Fruit fly (Drosophila melanogaster) S2 (cell line): ENCODE data around the gene CG13999.

Source experiments
- CG8478 ChIP-seq: fragments of >200 bp; optimal IDR thresholded peaks from 2 replicates; lab custom pipeline; 2018
- CTCF ChIP-seq, 2 experiments: fragments of >200 bp; optimal IDR thresholded peaks; 2 replicates each; lab custom pipeline; 2018

The CG13999 gene

DNA sequence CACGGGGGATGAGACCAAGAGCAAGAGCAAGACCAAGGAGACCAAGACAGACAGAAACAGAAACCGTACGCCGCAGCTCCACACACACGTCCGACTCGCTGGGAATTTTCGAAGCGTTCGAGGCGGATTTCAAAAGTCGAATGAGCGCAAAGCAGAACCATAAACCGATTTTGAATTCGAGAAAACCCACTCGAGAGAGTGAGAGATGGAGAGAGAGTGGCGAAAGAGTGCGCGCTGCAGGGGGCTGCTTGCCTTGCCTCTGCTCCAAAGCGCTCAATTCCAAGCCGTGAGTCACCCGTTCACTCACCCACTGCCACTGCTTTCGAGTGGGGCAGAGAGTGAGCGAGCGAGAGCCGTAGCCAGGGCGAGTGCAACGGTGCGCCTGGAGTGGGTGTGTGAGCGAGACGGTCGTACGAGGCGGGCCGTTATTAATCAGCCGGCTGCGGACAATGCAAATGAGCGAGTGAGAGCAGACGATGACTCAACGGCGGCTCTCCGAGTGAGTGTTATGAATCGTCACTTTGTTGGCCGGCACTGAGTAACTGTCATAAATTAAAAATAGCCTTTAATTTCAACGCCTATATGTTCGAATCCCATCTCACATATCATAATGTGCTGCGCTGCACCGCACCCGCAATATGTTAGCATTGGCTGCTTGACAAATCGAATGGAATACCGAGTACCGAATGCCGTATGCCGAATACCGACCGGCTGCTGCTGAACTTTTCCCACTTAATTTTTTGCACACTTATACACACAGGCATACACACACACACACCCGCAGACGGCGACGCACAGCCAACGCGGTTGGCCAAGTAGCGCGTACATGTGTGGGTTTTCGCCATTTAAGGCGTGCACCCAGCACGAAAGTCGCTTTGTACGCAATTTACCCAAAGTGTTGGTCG is 23.9 kb upstream of the CG13999 start:
- TF ChIP-seq CTCF (optimal IDR thresholded peaks at IDR 0.05; lab: Kevin White, UChicago) (no peak), CG8478 (lab: Kevin White, UChicago) (no peak)

DNA sequence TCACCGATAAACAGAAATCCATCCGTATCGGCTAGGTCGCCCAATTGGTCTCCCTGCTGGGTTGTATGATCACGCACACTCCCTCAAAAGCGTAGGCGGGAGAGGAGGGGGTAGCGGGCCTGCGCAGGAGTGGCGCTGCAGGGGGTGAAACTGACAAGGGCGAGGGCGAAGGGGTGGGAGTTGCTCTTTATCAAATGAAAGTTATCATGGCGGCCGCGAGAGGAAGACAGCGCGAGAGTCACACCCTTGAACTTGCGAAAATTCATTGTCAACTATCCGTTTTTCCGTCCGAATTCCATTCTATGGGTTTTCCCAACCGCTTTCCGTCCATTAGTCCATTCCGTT is 22.8 kb upstream of the CG13999 start:
- TF ChIP-seq CTCF (optimal IDR thresholded peaks at IDR 0.05; lab: Kevin White, UChicago) (no peak), CG8478 (lab: Kevin White, UChicago) (no peak)

DNA sequence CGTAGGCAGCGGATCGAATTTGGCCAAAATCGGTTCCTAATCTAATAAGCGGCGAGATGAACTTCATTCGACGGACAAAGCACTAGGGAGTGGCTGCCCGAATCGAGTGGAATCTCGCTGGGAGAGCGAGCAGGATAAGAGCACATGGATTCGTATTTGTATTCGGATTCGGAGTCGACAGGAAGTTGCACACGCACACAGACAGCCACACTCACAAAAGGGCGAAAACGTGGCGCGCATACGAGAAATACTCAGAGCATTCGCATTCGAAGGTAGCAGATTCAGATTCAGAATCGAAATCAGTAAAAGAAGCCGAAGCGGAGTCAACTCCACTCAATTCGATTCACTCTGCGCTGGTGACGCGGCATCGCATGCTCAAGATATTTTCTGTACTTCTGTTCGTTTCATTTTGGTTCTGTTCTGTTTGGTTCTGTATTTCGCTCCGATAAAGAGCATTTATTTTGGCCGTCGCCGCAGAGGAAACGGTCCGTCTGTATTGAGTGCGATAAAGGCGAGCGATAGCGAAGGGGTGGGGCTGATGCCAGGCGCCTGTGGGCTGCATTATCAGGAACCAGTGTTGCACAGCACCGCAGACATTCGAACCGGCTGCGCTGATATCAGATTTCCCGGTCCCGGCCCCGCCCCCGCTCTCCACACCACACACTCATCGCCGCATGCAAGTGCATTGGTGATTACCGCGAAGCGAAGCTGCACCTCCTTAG is 22.2 kb upstream of the CG13999 start:
- TF ChIP-seq CG8478 (lab: Kevin White, UChicago) (no peak), CTCF (optimal IDR thresholded peaks at IDR 0.05; lab: Kevin White, UChicago) (no peak)

DNA sequence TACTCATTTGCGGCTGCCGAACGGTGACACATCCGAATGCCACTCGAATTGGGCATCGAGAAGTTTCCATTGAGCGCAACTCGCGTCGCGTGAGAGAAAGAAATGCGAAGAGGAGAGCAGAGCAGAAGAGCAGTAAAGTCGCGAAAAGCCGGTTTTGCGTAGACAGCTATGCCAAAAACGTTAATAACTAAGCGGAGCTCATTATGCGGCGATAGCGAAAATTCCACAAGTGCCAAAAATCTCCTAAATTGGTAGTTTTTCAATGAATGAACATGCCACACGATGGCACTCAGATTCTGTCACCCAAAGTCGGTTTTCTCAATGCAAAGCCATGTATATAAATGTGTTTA is 21.4 kb upstream of the CG13999 start:
- TF ChIP-seq CTCF (optimal IDR thresholded peaks at IDR 0.05; lab: Kevin White, UChicago), result no peak
- TF ChIP-seq CG8478 (lab: Kevin White, UChicago), result no peak

DNA sequence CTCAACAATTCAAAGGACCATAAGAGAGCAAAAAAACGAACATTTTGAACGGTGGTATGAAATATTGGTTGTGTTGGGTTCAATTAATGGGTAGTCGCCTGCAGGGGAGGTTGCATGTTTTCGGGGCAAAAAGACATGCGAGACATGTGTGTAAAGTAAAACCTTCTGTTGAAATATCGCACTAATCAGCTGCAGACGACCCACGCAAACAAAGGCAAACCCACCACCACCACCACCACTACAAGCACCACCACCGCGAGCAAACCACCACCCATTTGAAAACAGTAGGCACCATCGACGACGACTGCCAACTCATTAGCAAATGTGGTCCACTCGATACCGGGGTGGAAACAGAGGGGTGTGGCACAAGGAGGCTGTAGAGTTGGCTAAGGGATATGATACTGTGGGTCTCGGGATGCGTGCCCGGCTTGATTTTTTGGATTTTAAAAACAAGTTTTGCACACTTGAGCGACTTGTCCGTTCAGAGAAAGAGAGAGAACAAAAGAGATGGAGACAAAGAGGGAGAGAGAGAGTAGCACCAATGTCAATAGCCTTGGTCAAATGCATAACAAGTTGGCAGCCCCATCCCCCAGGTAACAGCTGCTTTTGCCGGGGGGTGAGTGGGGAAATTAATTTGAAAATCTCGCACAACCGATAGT is 20.9 kb upstream of the CG13999 start:
- TF ChIP-seq CTCF (optimal IDR thresholded peaks at IDR 0.05; lab: Kevin White, UChicago), result no peak
- TF ChIP-seq CG8478 (lab: Kevin White, UChicago), result no peak

DNA sequence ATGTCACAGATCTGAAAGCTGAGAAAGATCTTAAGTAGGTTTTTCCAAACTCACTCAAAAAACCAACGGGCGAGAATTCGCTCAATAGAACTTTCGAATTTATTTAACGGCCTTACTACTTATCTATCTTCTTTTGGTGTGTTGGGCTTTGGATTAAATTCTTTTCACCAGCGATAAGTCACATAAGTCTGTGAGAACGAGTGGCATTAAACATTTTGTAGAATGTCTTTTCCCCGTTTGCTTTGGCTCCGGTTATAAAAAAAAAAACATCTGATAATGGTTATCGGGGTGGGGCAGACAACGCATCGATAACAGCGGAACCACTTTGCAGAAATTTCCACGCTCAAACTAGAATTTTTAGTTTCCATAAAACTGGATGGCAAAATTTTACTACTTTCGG is 19.3 kb upstream of the CG13999 start:
- no peak for TF ChIP-seq CG8478 (lab: Kevin White, UChicago)

DNA sequence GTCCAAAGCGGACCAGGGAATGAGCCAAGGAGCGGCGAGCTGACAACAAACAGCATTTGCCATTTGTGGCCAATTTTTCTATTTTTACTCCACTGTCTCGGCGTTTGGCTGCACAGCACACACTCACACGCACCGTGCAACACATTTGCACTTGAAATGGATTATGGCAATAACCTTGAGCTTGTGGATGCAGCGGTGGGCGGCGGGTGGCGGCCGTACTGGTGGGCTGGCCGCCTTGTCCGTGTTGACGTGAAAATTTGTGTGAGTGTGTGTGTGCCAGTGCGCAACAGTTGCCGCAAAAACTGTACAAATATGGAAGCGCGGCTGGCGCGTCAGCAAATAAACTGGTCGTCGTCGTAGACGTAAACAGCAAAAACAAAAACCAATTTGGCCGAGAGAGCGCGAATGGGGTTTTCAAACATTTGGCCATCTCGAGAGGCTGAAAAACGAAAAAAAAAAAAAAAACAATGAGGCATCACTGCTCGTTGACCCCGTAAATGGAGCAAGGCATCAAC is 18.8 kb upstream of the CG13999 start:
- TF ChIP-seq CG8478 (lab: Kevin White, UChicago) (no peak), CTCF (optimal IDR thresholded peaks at IDR 0.05; lab: Kevin White, UChicago) (no peak)

DNA sequence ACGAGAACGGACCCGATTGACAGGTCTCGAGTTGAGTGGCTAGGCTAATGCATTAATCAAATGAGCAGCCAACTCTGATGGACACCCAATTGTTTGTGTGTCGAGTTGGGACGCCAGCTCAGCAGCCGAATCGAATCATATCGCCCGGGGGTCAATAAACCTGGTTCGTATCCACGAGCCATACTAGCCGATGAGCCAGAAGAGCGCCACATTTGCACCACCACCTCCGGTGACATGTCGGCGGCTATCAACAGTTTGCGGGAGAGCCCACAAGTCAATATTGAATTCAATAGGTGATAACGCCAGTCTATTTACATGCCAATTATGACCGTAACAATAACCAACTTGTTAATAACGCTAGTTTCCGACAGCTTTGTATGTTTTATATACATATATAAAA is 17.9 kb upstream of the CG13999 start:
- no peak for TF ChIP-seq CTCF (optimal IDR thresholded peaks at IDR 0.05; lab: Kevin White, UChicago)
- TF ChIP-seq CG8478 (lab: Kevin White, UChicago), result no peak

DNA sequence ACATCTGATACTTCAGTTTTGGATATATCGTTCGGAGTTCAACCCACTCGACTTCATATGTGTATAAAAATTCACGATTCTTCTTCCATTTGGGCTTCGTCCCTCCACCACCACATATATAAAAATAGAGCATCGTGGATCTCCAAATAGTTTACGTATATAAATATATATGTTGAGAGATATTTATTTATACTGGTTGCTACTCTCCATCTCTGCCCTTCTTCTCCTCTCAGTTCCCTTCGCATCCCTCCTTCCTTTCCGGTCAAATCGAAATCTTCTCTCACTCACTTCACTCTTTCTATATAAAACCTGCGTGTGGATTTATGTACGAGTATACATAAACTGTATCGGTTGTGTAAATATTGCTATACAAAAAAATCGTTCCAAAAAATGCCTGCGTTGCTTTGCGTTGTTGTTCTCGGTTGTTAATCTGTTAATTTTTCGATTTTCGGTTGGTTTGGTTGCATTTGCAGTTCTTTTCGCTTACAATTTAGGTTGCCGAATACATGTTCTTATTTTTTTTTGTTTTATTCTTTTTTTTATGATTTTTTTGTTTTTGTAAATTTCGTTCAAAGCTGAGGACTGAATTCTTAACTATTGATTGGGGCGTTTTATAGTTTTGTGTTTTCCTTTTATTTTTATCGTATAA is 16.4 kb upstream of the CG13999 start:
- no peak for TF ChIP-seq CTCF (optimal IDR thresholded peaks at IDR 0.05; lab: Kevin White, UChicago)
- TF ChIP-seq CG8478 (lab: Kevin White, UChicago), result no peak

DNA sequence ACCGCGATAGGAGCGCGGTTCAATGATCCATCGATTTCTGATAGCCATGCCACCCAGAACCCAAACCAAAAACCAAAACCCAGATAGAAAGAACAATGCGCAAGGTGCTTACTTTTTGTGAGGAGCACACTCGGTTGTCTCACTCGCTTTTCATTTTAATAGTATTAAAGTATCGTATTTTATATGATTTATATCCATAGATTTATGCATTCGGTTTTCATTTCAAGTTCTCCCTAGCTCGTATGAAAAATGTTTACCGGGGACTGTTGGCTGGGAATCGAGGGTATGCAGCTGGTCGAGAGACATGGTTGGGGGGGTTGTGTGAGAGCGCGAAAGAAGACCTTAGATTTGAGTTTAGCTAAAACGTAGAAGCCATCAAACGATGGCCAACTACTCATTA is 15.7 kb upstream of the CG13999 start:
- TF ChIP-seq CTCF (optimal IDR thresholded peaks at IDR 0.05; lab: Kevin White, UChicago), result no peak
- no peak for TF ChIP-seq CG8478 (lab: Kevin White, UChicago)

DNA sequence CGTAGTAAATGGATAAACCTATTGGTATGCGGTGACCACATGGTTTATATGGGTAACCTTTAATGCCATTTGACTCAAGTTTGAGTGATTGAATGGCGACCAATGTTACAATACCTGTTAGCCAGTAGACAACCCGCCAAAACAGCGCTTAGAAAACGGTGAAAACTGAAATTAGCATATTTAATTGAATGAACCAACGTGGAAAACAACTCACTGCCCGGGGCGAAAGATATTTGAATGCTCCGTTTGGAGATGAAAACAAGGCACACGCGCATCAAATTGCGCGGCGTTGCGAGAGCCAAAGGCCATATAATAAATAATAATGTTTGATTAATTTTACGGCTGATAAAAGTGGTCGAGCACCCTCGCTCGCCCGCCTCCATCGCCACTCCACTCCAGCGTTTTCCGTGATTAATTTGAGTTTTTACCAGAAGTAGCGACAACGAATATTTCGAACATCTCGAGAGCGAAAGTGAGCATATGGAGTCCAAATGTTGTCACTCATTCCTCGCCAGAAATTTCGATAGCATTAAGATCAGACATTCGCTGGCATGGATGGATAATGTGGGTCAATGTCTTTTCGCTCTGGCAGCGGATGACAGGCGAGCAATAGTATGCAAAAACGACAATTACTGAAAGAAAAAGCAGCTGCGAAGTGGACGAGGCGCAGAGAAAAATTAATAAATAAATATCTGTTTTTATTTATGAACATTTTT is 15.0 kb upstream of the CG13999 start:
- no peak for TF ChIP-seq CTCF (optimal IDR thresholded peaks at IDR 0.05; lab: Kevin White, UChicago)
- TF ChIP-seq CG8478 (lab: Kevin White, UChicago), result no peak

DNA sequence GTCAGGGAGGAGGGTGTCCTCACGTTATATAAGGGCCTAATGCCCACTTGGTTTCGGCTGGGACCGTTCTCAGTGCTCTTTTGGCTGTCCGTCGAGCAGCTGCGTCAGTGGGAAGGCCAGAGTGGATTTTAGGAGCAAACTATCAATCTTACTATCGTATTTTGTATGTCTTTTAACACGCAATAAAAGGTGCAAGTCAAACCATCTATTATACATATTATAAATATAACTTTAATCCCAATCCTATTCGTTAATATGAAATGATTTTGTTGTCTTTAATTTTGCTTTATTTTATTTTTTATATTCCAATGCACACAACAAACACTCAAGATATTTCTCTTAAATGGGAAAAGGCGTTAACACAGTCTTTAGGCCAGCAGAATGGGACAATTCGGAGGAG is 13.3 kb upstream of the CG13999 start, which contains the start of gene Ucp4B:
TSS of gene Ucp4B (plus strand) at position 301 of the 400 bp plus-strand sequence.
- TF ChIP-seq CG8478 (lab: Kevin White, UChicago) (no peak), CTCF (optimal IDR thresholded peaks at IDR 0.05; lab: Kevin White, UChicago) (no peak)

DNA sequence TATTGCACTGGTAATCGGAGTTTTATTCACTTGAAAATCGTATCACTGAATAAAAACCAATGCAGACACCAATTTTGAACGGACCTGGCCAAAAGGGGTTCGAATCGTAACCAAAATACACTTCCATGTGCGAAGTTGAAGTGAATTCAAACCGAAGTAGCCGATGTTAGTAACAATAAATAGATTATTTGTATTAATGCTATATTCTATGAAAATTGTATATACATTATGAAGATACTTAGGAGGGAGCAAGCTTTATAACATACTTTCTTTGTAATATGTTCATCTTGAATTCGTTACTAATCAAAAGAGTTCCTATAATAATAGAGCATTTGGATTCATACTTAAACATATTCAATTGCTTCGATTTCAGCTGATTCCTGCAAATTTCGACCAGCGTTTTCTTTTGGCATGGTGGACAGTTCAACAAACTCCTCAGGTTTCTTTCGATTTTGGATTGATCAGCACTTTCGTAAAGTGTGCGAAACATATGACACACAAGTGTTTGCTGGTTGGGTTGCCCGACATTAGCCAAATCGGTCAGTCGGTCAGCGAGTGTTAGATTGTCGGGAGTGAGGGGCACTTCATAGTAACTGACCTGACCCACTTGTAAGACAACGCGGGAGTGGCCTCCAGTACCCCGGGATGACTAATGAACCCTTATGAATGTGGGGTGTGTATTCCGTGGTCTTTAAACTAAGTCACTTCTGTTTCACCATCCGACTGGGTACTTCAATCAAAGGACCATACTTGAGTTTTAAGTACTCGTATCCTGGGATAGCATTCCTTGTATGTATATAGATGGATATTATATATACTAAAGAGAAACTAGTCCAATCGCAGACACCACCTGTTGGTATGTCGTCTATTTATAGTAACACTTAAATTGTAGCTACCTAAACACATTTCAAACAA is 11.7 kb upstream of the CG13999 start, which contains the start of the genes CG13992 and Ucp4C:
TSS of gene CG13992 (minus strand) at position 51 of the 915 bp plus-strand sequence.
TSS of gene Ucp4C (plus strand) at position 865 of the 915 bp plus-strand sequence.
- TF ChIP-seq CTCF (optimal IDR thresholded peaks at IDR 0.05; lab: Kevin White, UChicago), result no peak
- no peak for TF ChIP-seq CG8478 (lab: Kevin White, UChicago)
